Fruit fly (Drosophila melanogaster): ENCODE measurements around the gene 14-3-3epsilon.

- TF ChIP-seq CG8478 (optimal IDR thresholded peaks at IDR 0.05) (no peak), CTCF (optimal IDR thresholded peaks at IDR 0.05) (no peak)
Observed at dm6 chr3R:18243718-18244170, 1.4 kb downstream of the 14-3-3epsilon start.

Data from S2 (cell line).